Worm (Caenorhabditis elegans) whole organism, L4 larva: ENCODE data around the gene C30F2.2.

ENCODE experiments used
- F26F4.8 ChIP-seq: fragments of 200-800 bp; sonication (Bioruptor generic); conservative IDR thresholded peaks from 2 replicates; pipeline ENCODE4 v1.3.6; 2022; ENCODE audit warnings: missing genetic modification characterization, missing compliant biosample characterization
- Y75B8A.6 ChIP-seq: fragments of 200-800 bp; sonication (Bioruptor generic); IDR thresholded peaks from 2 replicates; pipeline ENCODE4 v1.3.6; 2022; ENCODE audit warnings: missing genetic modification reagents, missing genetic modification characterization, missing compliant biosample characterization
- ZK337.2 ChIP-seq: fragments of 200-800 bp; sonication (Bioruptor generic); IDR thresholded peaks from 2 replicates; pipeline ENCODE4 v1.3.6; 2022; ENCODE audit warnings: missing genetic modification reagents, missing genetic modification characterization, missing compliant biosample characterization
- ZK546.5 ChIP-seq, 2 experiments: sonication (generic microtip); optimal IDR thresholded peaks; 2 replicates each; lab custom pipeline; 2017; ENCODE audit warnings: missing biosample characterization in 2 of 2, missing genetic modification characterization in 2 of 2
- aha-1 ChIP-seq: fragments of 150-350 bp; peaks from one replicate; lab custom pipeline; 2014; ENCODE audit warnings: missing biosample characterization, missing genetic modification characterization
- ceh-20 ChIP-seq: fragments of 200-800 bp; sonication (Bioruptor generic); IDR thresholded peaks from 2 replicates; pipeline ENCODE4 v1.3.6; 2022; ENCODE audit warnings: missing genetic modification reagents, missing genetic modification characterization, missing compliant biosample characterization
- daf-19 ChIP-seq: fragments of 200-800 bp; sonication (Bioruptor generic); conservative IDR thresholded peaks from 2 replicates; pipeline ENCODE4 v1.3.6; 2022; ENCODE audit warnings: missing genetic modification characterization, missing compliant biosample characterization
- dmd-6 ChIP-seq: fragments of 200-800 bp; sonication (Bioruptor generic); IDR thresholded peaks from 2 replicates; pipeline ENCODE4 v1.3.6; 2022; ENCODE audit warnings: missing genetic modification reagents, missing genetic modification characterization, missing compliant biosample characterization
- dpl-1 ChIP-seq: fragments of 150-350 bp; optimal IDR thresholded peaks from 2 replicates; lab custom pipeline; 2014; ENCODE audit warnings: missing biosample characterization, missing genetic modification reagents, missing genetic modification characterization
- duxl-1 ChIP-seq: sonication (generic microtip); optimal IDR thresholded peaks from 2 replicates; lab custom pipeline; 2016; ENCODE audit warnings: mild to moderate bottlenecking, missing genetic modification characterization, moderate library complexity, missing compliant biosample characterization; ENCODE audit not compliant: poor library complexity
- egl-43 ChIP-seq: fragments of 200-800 bp; sonication (Bioruptor generic); IDR thresholded peaks from 2 replicates; pipeline ENCODE4 v1.3.6; 2022; ENCODE audit warnings: missing genetic modification reagents, missing genetic modification characterization, missing compliant biosample characterization
- hif-1 ChIP-seq, 2 experiments: sonication (generic microtip); optimal IDR thresholded peaks; 2 replicates each; lab custom pipeline; 2016 to 2017; ENCODE audit warnings: missing compliant biosample characterization in 2 of 2, missing genetic modification characterization in 2 of 2, missing genetic modification reagents in 2 of 2, missing genotype in 2 of 2, mild to moderate bottlenecking in 1 of 2
- hlh-11 ChIP-seq: fragments of 200-800 bp; sonication (Bioruptor generic); optimal IDR thresholded peaks from 2 replicates; lab custom pipeline; 2018; ENCODE audit warnings: mild to moderate bottlenecking, missing genetic modification characterization, missing compliant biosample characterization
- jun-1 ChIP-seq: fragments of 150-350 bp; optimal IDR thresholded peaks from 2 replicates; lab custom pipeline; 2014; ENCODE audit warnings: missing biosample characterization, missing genetic modification reagents, missing genetic modification characterization
- lin-13 ChIP-seq: fragments of 150-350 bp; optimal IDR thresholded peaks from 2 replicates; lab custom pipeline; 2014; ENCODE audit warnings: missing biosample characterization, missing genetic modification reagents, missing genetic modification characterization
- lin-39 ChIP-seq: fragments of 150-350 bp; optimal IDR thresholded peaks from 2 replicates; lab custom pipeline; 2014; ENCODE audit warnings: missing biosample characterization, missing genetic modification reagents, missing genetic modification characterization
- mdl-1 ChIP-seq, 2 experiments: fragments of 150-350 bp in 1 of 2; sonication (generic microtip) in 1 of 2; optimal IDR thresholded peaks; 2 replicates each; lab custom pipeline; 2014 to 2017; ENCODE audit warnings: missing biosample characterization in 2 of 2, missing genetic modification characterization in 2 of 2
- mdt-29 ChIP-seq: fragments of 200-800 bp; sonication (Bioruptor generic); IDR thresholded peaks from 2 replicates; pipeline ENCODE4 v1.3.6; 2022; ENCODE audit warnings: missing genetic modification reagents, missing genetic modification characterization, missing compliant biosample characterization
- mep-1 ChIP-seq: fragments of 150-350 bp; sonication (generic microtip); optimal IDR thresholded peaks from 3 replicates; lab custom pipeline; 2014; ENCODE audit warnings: missing biosample characterization, missing genetic modification characterization
- mes-2 ChIP-seq: sonication (generic microtip); optimal IDR thresholded peaks from 2 replicates; lab custom pipeline; 2016; ENCODE audit warnings: missing genotype, mild to moderate bottlenecking, missing genetic modification characterization, missing compliant biosample characterization; ENCODE audit not compliant: poor library complexity, severe bottlenecking
- mxl-2 ChIP-seq: fragments of 200-800 bp; sonication (Bioruptor generic); conservative IDR thresholded peaks from 2 replicates; pipeline ENCODE4 v1.3.6; 2022; ENCODE audit warnings: missing genetic modification reagents, missing genetic modification characterization, missing compliant biosample characterization
- nhr-11 ChIP-seq: fragments of 150-350 bp; optimal IDR thresholded peaks from 2 replicates; lab custom pipeline; 2014; ENCODE audit warnings: missing biosample characterization, missing genetic modification characterization
- nhr-111 ChIP-seq: fragments of 200-800 bp; sonication (Bioruptor generic); optimal IDR thresholded peaks from 2 replicates; lab custom pipeline; 2018; ENCODE audit warnings: mild to moderate bottlenecking, missing genetic modification characterization, missing compliant biosample characterization
- nhr-28 ChIP-seq: fragments of 150-350 bp; optimal IDR thresholded peaks from 2 replicates; lab custom pipeline; 2014; ENCODE audit warnings: missing biosample characterization, missing genetic modification characterization
- nhr-41 ChIP-seq: fragments of 200-800 bp; sonication (Bioruptor generic); IDR thresholded peaks from 2 replicates; pipeline ENCODE4 v1.3.6; 2022; ENCODE audit warnings: missing genetic modification reagents, missing genetic modification characterization, missing compliant biosample characterization
- php-3 ChIP-seq: fragments of 200-800 bp; sonication (Bioruptor generic); IDR thresholded peaks from 2 replicates; pipeline ENCODE4 v1.3.6; 2022; ENCODE audit warnings: missing genetic modification reagents, missing genetic modification characterization, missing compliant biosample characterization
- rbr-2 ChIP-seq: sonication (generic microtip); optimal IDR thresholded peaks from 2 replicates; lab custom pipeline; 2016; ENCODE audit warnings: missing genotype, missing genetic modification characterization, missing compliant biosample characterization
- set-16 ChIP-seq: fragments of 200-800 bp; sonication (Bioruptor generic); IDR thresholded peaks from 2 replicates; pipeline ENCODE4 v1.3.6; 2022; ENCODE audit warnings: missing genetic modification reagents, missing genetic modification characterization, missing compliant biosample characterization
- unc-62 ChIP-seq, 3 experiments: fragments of 150-350 bp in 1 of 3; sonication (generic microtip); optimal IDR thresholded peaks in 2 of 3; peaks in 1 of 3; 1 replicate in 1 of 3; 2 replicates in 2 of 3; lab custom pipeline; 2014 to 2017; ENCODE audit warnings: missing biosample characterization in 3 of 3, missing genetic modification characterization in 3 of 3, missing genetic modification reagents in 3 of 3, missing genotype in 1 of 3
- ztf-7 ChIP-seq: fragments of 150-350 bp; optimal IDR thresholded peaks from 2 replicates; lab custom pipeline; 2014; ENCODE audit warnings: missing biosample characterization, missing genetic modification characterization

C30F2.2 gene

DNA sequence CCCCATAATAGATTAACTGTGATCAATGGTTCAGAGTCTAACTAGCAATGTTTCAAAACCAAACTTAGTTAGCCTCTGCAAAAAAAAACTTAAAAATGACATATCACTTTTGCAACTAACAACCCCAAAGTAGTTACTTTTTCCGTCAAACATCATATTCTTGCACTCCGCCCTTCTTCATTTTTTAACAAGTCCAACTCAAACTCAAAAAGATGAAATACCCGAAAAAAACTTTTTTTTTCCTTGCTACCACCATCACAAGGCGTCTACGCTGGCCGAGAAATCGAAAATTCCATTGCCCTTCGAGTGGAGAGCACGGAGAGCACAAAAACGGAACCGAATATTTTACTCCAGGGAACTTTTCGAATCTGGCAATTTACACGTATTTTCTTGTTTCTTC is 20.8 kb upstream of the C30F2.2 start:
- TF ChIP-seq unc-62 (GFP tag; optimal IDR thresholded peaks at IDR 0.05 in 1 of 2; lab: Kevin White, UChicago), result peak in 1 of 2 experiments; percentile 96
- no peak for TF ChIP-seq unc-62 (tag; optimal IDR thresholded peaks at IDR 0.05; lab: Kevin White, UChicago)
- no peak for TF ChIP-seq nhr-111 (GFP tag; lab: Kevin White, UChicago)

DNA sequence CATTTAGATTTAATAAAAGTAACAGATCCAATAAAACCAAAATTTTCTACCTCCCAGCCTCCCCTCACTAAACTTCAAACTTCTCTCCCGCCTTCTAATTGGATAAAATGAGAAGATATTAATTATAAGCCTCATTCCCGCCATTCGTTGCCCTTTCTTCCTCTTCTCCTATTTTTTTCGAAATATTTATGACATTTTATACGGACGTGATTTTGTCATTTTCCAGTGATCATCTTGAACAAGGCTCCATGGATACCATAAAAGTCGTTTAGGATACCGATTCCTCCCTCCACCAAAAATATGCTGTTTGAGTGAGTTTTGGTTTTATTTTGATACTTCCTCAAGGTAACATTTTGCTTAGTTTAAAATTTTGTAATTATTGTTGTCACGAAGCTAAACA is 18.4 kb upstream of the C30F2.2 start, which contains the start of gene ZK1073.2:
Gene ZK1073.2 (plus strand): TSS at position 301 of the 400 bp plus-strand sequence.
- TF ChIP-seq F26F4.8 (GFP tag; lab: Robert Waterston, UW), result no peak
- no peak for TF ChIP-seq ZK546.5 (tag; optimal IDR thresholded peaks at IDR 0.05; lab: Kevin White, UChicago)
- no peak for TF ChIP-seq mes-2 (tag; lab: Kevin White, UChicago)
- TF ChIP-seq daf-19 (GFP tag; lab: Robert Waterston, UW), result no peak
- TF ChIP-seq mxl-2 (GFP tag; lab: Robert Waterston, UW), result no peak
- TF ChIP-seq Y75B8A.6 (GFP tag; lab: Robert Waterston, UW), result no peak
- no peak for TF ChIP-seq duxl-1 (tag; lab: Kevin White, UChicago)
- no peak for TF ChIP-seq mdt-29 (GFP tag; lab: Robert Waterston, UW)
- no peak for TF ChIP-seq ceh-20 (GFP tag; lab: Robert Waterston, UW)
- TF ChIP-seq dpl-1 (GFP tag; lab: Kevin White, UChicago), result no peak
- no peak for TF ChIP-seq php-3 (GFP tag; lab: Robert Waterston, UW)
- no peak for TF ChIP-seq nhr-41 (GFP tag; lab: Robert Waterston, UW)
- TF ChIP-seq mep-1 (tag; lab: Kevin White, UChicago), result no peak
- TF ChIP-seq ztf-7 (tag; lab: Kevin White, UChicago), result no peak
- TF ChIP-seq jun-1, result no peak
- TF ChIP-seq ZK337.2, result no peak
- no peak for TF ChIP-seq nhr-111 (GFP tag; lab: Kevin White, UChicago)
- TF ChIP-seq lin-39 (tag; lab: Kevin White, UChicago), result no peak

DNA sequence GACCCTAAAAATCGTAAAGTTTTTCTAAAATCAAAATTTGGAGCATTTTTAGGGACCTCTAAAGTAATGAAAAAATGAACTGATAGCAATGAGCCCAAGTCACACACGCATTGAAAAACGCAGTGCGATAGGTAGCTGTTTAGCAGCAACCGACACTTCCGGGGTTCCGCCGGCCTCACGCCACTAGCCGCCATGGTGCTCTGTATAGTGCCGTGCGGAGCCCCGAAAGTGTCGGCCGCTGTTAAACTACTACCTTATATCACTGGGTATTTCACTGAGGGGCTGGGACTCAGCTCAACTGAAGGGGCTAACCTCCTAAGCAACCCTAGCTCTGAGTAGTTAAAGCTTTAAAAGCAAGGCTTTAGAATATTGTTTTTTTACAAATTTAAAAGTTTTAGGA is 14.2 kb upstream of the C30F2.2 start:
- 0 out of 2 replicates have a peak, but pooled peaks have one; percentile 27 for TF ChIP-seq egl-43 (GFP tag; lab: Robert Waterston, UW)
- TF ChIP-seq rbr-2, result no peak

DNA sequence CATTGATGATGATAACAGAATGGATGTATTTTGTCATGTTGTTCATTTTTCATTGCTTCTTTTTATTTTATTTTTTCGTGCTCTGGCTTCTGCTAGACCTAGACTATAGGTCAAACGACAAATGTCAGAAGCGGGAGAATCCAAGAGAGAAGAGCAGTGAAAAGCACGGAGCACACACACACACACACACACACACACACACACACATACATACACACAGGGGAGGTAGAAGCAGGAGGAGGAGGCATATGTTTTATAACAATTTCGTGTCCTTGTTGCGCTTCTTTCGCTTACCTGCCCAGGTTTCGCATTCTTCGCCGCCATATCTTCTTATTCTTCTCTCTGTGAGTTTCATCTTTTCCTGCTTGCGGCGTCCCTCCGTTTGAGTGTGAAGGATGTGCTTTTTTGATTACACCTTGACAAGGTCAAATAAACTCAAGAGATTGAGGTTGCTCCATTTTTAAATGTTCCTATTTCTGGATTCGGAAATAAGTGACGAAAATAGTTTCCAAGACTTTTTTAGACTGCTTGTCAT is 13.2 kb upstream of the C30F2.2 start:
- TF ChIP-seq dmd-6 (0 out of 2 replicates have a peak, but pooled peaks have one; percentile 12), nhr-28 (tag; lab: Kevin White, UChicago) (peak; percentile 24), aha-1 (tag; lab: Kevin White, UChicago) (peak; percentile 77), nhr-11 (tag; lab: Kevin White, UChicago) (peak; percentile 55), lin-13 (no peak), mdt-29 (GFP tag; lab: Robert Waterston, UW) (no peak), hlh-11 (tag; lab: Kevin White, UChicago) (peak; percentile 39), mep-1 (tag; lab: Kevin White, UChicago) (no peak), hif-1 (tag; optimal IDR thresholded peaks at IDR 0.05; lab: Kevin White, UChicago) (peak in 1 of 2 experiments; percentile 11)
- TF ChIP-seq, all 104 proteins: peak for 6

DNA sequence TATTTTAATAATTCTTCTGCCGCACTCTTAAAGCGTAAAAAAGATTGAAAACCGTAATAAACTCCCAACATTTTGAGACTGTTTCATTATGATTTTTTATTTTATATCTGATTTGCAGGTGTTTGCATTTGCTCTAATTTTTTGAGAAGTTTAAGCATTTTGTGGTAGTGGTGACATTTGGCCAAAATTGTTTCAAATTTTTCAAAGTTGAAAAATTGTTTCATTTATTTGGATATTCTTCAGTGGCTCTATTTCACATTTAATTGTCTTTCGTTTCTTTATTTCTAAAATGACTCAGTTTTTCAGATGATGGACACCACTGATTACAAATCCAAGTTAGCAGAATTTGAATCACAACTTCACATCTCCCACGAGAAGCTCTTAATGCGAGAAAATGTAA is 9.4 kb upstream of the C30F2.2 start, which contains the start of gene C30F2.5:
Gene C30F2.5 (plus strand): TSS at position 301 of the 400 bp plus-strand sequence.
- TF ChIP-seq mdl-1 (tag; optimal IDR thresholded peaks at IDR 0.05; lab: Kevin White, UChicago), result no peak
- peak; percentile 1 for TF ChIP-seq aha-1 (tag; lab: Kevin White, UChicago)
- TF ChIP-seq set-16 (GFP tag; lab: Robert Waterston, UW), result no peak
